Worm (Caenorhabditis elegans): ENCODE data around the gene pitr-4.

The pitr-4 gene

DNA sequence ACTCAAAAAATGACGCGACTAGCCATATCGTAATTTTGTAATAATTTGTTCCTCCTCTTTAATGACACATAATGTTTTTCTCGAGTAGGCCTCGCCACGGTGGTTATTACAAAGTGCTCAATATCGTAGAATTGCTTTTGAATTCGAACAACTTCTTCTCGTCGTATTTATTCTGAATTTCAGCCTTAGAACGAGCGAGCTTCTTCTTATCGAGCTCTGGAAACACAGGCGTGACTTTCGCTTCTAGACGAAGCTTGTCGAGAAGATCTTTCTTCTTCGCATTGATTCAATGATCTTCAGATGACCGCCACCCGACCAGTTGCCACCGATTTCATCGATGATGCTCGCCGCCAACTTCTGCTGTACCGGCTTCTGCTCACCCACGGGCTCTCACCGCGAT, 10.1 kb downstream of the pitr-4 start, which contains the start of gene T06E4.21:
T06E4.21 (plus strand) TSS at position 301 of the 400 bp plus-strand sequence.
- TF ChIP-seq fos-1 (tag; optimal IDR thresholded peaks at IDR 0.05) (no peak), sup-37 (GFP tag; optimal IDR thresholded peaks at IDR 0.05) (no peak), ces-1 (GFP tag; optimal IDR thresholded peaks at IDR 0.05) (no peak)

ce11 chrV:9645507-9645906, 15.9 kb downstream of the pitr-4 start, which contains the start of the genes atl-1 and hcp-2:
Gene atl-1, minus strand, starts transcription at chrV:9645595.
Gene hcp-2, plus strand, starts transcription at chrV:9645859.
- TF ChIP-seq lin-13 (GFP tag; optimal IDR thresholded peaks at IDR 0.05), result no peak
- peak; percentile 50 to 82 (median 70) for TF ChIP-seq dpl-1 (GFP tag; optimal IDR thresholded peaks at IDR 0.05)
- no peak for TF ChIP-seq aha-1 (tag; optimal IDR thresholded peaks at IDR 0.05)
- peak; percentile 69 to 83 for TF ChIP-seq efl-1 (optimal IDR thresholded peaks at IDR 0.05)
- TF ChIP-seq efl-1 (GFP tag; optimal IDR thresholded peaks at IDR 0.05 in 1 of 2), result peak; percentile 78 to 97
- TF ChIP-seq alr-1 (tag; optimal IDR thresholded peaks at IDR 0.05; ENCODE audit: borderline replicate concordance), result no peak
- peak; percentile 9 for TF ChIP-seq C16A3.4 (tag; optimal IDR thresholded peaks at IDR 0.05)
- peak; percentile 49 to 87 for TF ChIP-seq lin-35 (GFP tag; optimal IDR thresholded peaks at IDR 0.05)
- TF ChIP-seq fkh-4 (tag; optimal IDR thresholded peaks at IDR 0.05; ENCODE audit: borderline replicate concordance), result no peak
- TF ChIP-seq lin-15B (tag; optimal IDR thresholded peaks at IDR 0.05), result peak; percentile 11

- TF ChIP-seq nhr-20 (tag; optimal IDR thresholded peaks at IDR 0.05), result peak; percentile 70
- TF ChIP-seq ceh-90 (tag; optimal IDR thresholded peaks at IDR 0.05), result no peak
- TF ChIP-seq nhr-47 (tag; optimal IDR thresholded peaks at IDR 0.05), result no peak
- peak in 1 of 2 experiments; percentile 43 for TF ChIP-seq lin-35 (GFP tag; optimal IDR thresholded peaks at IDR 0.05)
- no peak for TF ChIP-seq hlh-17 (GFP tag; optimal IDR thresholded peaks at IDR 0.05; ENCODE audit: borderline replicate concordance)
- no peak for TF ChIP-seq unc-62 (GFP tag; optimal IDR thresholded peaks at IDR 0.05)
- no peak for TF ChIP-seq nhr-28 (tag; optimal IDR thresholded peaks at IDR 0.05)
- TF ChIP-seq dsc-1 (tag; optimal IDR thresholded peaks at IDR 0.05), result no peak
- TF ChIP-seq nhr-85 (tag), result peak; percentile 91
- peak; percentile 88 for TF ChIP-seq lin-14 (GFP tag; optimal IDR thresholded peaks at IDR 0.05)
- TF ChIP-seq nhr-71 (tag; optimal IDR thresholded peaks at IDR 0.05), result peak; percentile 47
- no peak for TF ChIP-seq C16A3.4 (tag; optimal IDR thresholded peaks at IDR 0.05)
- no peak for TF ChIP-seq nhr-77 (tag; optimal IDR thresholded peaks at IDR 0.05)
- peak; percentile 39 for TF ChIP-seq mep-1 (tag; optimal IDR thresholded peaks at IDR 0.05)
- TF ChIP-seq nhr-19 (GFP tag; conservative IDR thresholded peaks at IDR 0.05), result peak; percentile 30
- peak in 1 of 2 experiments; percentile 2 for TF ChIP-seq efl-1 (optimal IDR thresholded peaks at IDR 0.05)
- no peak for TF ChIP-seq efl-1 (GFP tag; optimal IDR thresholded peaks at IDR 0.05 in 1 of 2)
- TF ChIP-seq dpl-1 (GFP tag; optimal IDR thresholded peaks at IDR 0.05), result no peak
- TF ChIP-seq elt-3 (tag; optimal IDR thresholded peaks at IDR 0.05), result peak in 5 of 6 experiments; percentile 10 to 93 (median 74)
- no peak for TF ChIP-seq ama-1 (optimal IDR thresholded peaks at IDR 0.05)
- peak; percentile 70 for TF ChIP-seq snu-23 (GFP tag; optimal IDR thresholded peaks at IDR 0.05)
- TF ChIP-seq lir-3 (tag; optimal IDR thresholded peaks at IDR 0.05; ENCODE audit: poor library complexity), result no peak
- no peak for TF ChIP-seq unc-130 (tag; optimal IDR thresholded peaks at IDR 0.05)
- TF ChIP-seq irx-1 (tag; optimal IDR thresholded peaks at IDR 0.05), result peak; percentile 3
- TF ChIP-seq egl-13 (tag; optimal IDR thresholded peaks at IDR 0.05), result no peak
- TF ChIP-seq jun-1 (tag; optimal IDR thresholded peaks at IDR 0.05), result no peak
- no peak for TF ChIP-seq pag-3 (tag; optimal IDR thresholded peaks at IDR 0.05; ENCODE audit: borderline replicate concordance, insufficient read depth)
- no peak for TF ChIP-seq isw-1 (GFP tag; IDR thresholded peaks at IDR 0.05)
- TF ChIP-seq mdl-1 (tag; optimal IDR thresholded peaks at IDR 0.05), result no peak
- TF ChIP-seq nhr-11 (tag; optimal IDR thresholded peaks at IDR 0.05), result no peak
- no peak for TF ChIP-seq lin-15B (tag; optimal IDR thresholded peaks at IDR 0.05)
- peak; percentile 66 for TF ChIP-seq blmp-1 (tag; optimal IDR thresholded peaks at IDR 0.05)
- TF ChIP-seq tbx-2 (tag; optimal IDR thresholded peaks at IDR 0.05), result peak; percentile 22
- TF ChIP-seq nhr-90 (tag; optimal IDR thresholded peaks at IDR 0.05; ENCODE audit: poor library complexity), result peak; percentile 48
- TF ChIP-seq C04F5.9 (tag; optimal IDR thresholded peaks at IDR 0.05), result no peak
- no peak for TF ChIP-seq C34B4.2 (tag; optimal IDR thresholded peaks at IDR 0.05)
- no peak for TF ChIP-seq snpc-4 (tag; optimal IDR thresholded peaks at IDR 0.05)
- TF ChIP-seq mab-9 (GFP tag; IDR thresholded peaks at IDR 0.05), result no peak
- TF ChIP-seq fos-1 (tag; optimal IDR thresholded peaks at IDR 0.05), result peak; percentile 1
- TF ChIP-seq ztf-11 (tag; optimal IDR thresholded peaks at IDR 0.05), result no peak
- TF ChIP-seq swsn-7 (tag; optimal IDR thresholded peaks at IDR 0.05), result no peak
These were observed 28.1 kb downstream of the pitr-4 start, which contains the start of gene col-147 for ce11 chrV:9633313-9633712. Gene col-147, minus strand, starts transcription at chrV:9633338.

All from whole organism, L1 larva.